Worm (Caenorhabditis elegans) whole organism, L2 larva: ENCODE data around the gene C06E1.7.

Experiments
- ama-1 ChIP-seq: fragments of 150-350 bp; optimal IDR thresholded peaks from 2 replicates; lab custom pipeline; 2018; ENCODE audit warnings: inconsistent platforms
- fos-1 ChIP-seq: fragments of 150-350 bp; optimal IDR thresholded peaks from 2 replicates; lab custom pipeline; 2014; ENCODE audit warnings: missing biosample characterization, missing genetic modification characterization
- lsy-2 ChIP-seq, 2 experiments: fragments of 150-350 bp in 1 of 2; sonication (generic microtip) in 1 of 2; optimal IDR thresholded peaks; 2 replicates each; lab custom pipeline; 2014 to 2017; ENCODE audit warnings: missing biosample characterization in 2 of 2, missing genetic modification characterization in 2 of 2
- peb-1 ChIP-seq: fragments of 150-350 bp; optimal IDR thresholded peaks from 2 replicates; lab custom pipeline; 2014; ENCODE audit warnings: missing biosample characterization, missing genetic modification characterization
- snpc-4 ChIP-seq: fragments of 150-350 bp; optimal IDR thresholded peaks from 2 replicates; lab custom pipeline; 2014; ENCODE audit warnings: missing biosample characterization, missing genetic modification characterization
- ztf-1 ChIP-seq: fragments of 200-800 bp; sonication (Bioruptor generic); conservative IDR thresholded peaks from 2 replicates; pipeline ENCODE4 v1.3.6; 2022; ENCODE audit warnings: missing genetic modification characterization, missing compliant biosample characterization

ce11 chrIII:8590882-8591281 is 2.6 kb downstream of the C06E1.7 start, which contains the start of gene fipr-16:
- TF ChIP-seq fos-1 (tag; lab: Kevin White, UChicago), result no peak
- TF ChIP-seq ztf-1 (GFP tag; lab: Robert Waterston, UW), result no peak
- TF ChIP-seq peb-1 (tag; lab: Kevin White, UChicago), result no peak
- TF ChIP-seq lsy-2 (tag; optimal IDR thresholded peaks at IDR 0.05; lab: Kevin White, UChicago), result no peak
- no peak for TF ChIP-seq snpc-4 (tag; lab: Kevin White, UChicago)
- no peak for TF ChIP-seq ama-1 (lab: Kevin White, UChicago)
